Fruit fly (Drosophila melanogaster) whole organism, embryonic: ENCODE measurements around the gene CG17029.

Source experiments
- Atf3 ChIP-seq: fragments of 200-800 bp; sonication (Bioruptor generic); optimal IDR thresholded peaks from 3 replicates; lab custom pipeline; 2016; ENCODE audit warnings: missing biosample characterization, missing genetic modification characterization
- B-H1 ChIP-seq: fragments of 200-800 bp; sonication (Bioruptor generic); IDR thresholded peaks from 3 replicates; pipeline ENCODE4 v1.3.6; 2022; ENCODE audit warnings: missing biosample characterization, missing genetic modification characterization
- CG10654 ChIP-seq: fragments of 200-800 bp; sonication (Bioruptor generic); optimal IDR thresholded peaks from 2 replicates; lab custom pipeline; 2016; ENCODE audit warnings: missing biosample characterization, missing genetic modification characterization
- CG11085 ChIP-seq: fragments of 200-800 bp; sonication (Bioruptor generic); IDR thresholded peaks from 2 replicates; pipeline ENCODE4 v1.3.6; 2022; ENCODE audit warnings: missing biosample characterization, missing genetic modification characterization
- CG11723 ChIP-seq: fragments of 200-800 bp; sonication (Bioruptor generic); optimal IDR thresholded peaks from 2 replicates; lab custom pipeline; 2017; ENCODE audit warnings: missing biosample characterization, mild to moderate bottlenecking, missing genetic modification characterization
- CG12071 ChIP-seq: fragments of 200-800 bp; sonication (Bioruptor generic); optimal IDR thresholded peaks from 3 replicates; lab custom pipeline; 2018; ENCODE audit warnings: missing biosample characterization, mild to moderate bottlenecking, missing genetic modification characterization
- CG12744 ChIP-seq: fragments of 200-800 bp; sonication (Bioruptor generic); optimal IDR thresholded peaks from 2 replicates; lab custom pipeline; 2016; ENCODE audit warnings: missing biosample characterization, missing genetic modification characterization
- CG15696 ChIP-seq: fragments of 200-800 bp; sonication (Bioruptor generic); optimal IDR thresholded peaks from 2 replicates; lab custom pipeline; 2019; ENCODE audit warnings: missing biosample characterization, mild to moderate bottlenecking, missing genetic modification characterization, moderate library complexity
- CG1603 ChIP-seq: fragments of 200-800 bp; sonication (Bioruptor generic); optimal IDR thresholded peaks from 2 replicates; lab custom pipeline; 2019; ENCODE audit warnings: missing biosample characterization, mild to moderate bottlenecking, missing genetic modification characterization, moderate library complexity
- CG16779 ChIP-seq: fragments of 200-800 bp; sonication (Bioruptor generic); IDR thresholded peaks from 2 replicates; pipeline ENCODE4 v1.3.6; 2022; ENCODE audit warnings: missing biosample characterization, missing genetic modification characterization
- CG16863 ChIP-seq: fragments of 200-800 bp; sonication (Bioruptor generic); optimal IDR thresholded peaks from 3 replicates; lab custom pipeline; 2016; ENCODE audit warnings: missing biosample characterization, missing genetic modification characterization
- CG17385 ChIP-seq: fragments of 200-800 bp; sonication (Bioruptor generic); optimal IDR thresholded peaks from 3 replicates; lab custom pipeline; 2018; ENCODE audit warnings: missing biosample characterization, mild to moderate bottlenecking, missing genetic modification characterization
- CG18476 ChIP-seq: fragments of 200-800 bp; sonication (Bioruptor generic); optimal IDR thresholded peaks from 2 replicates; lab custom pipeline; 2016; ENCODE audit warnings: missing biosample characterization, mild to moderate bottlenecking, missing genetic modification characterization
- CG2120 ChIP-seq: fragments of 200-800 bp; sonication (Bioruptor generic); optimal IDR thresholded peaks from 3 replicates; lab custom pipeline; 2016; ENCODE audit warnings: missing biosample characterization, missing genetic modification characterization
- CG2202 ChIP-seq: fragments of 200-800 bp; sonication (Bioruptor generic); optimal IDR thresholded peaks from 2 replicates; lab custom pipeline; 2018; ENCODE audit warnings: missing biosample characterization, mild to moderate bottlenecking, missing genetic modification characterization
- CG3065 ChIP-seq: fragments of 200-800 bp; sonication (Bioruptor generic); optimal IDR thresholded peaks from 2 replicates; lab custom pipeline; 2016; ENCODE audit warnings: missing biosample characterization, missing genetic modification characterization
- CG33557 ChIP-seq: fragments of 200-800 bp; sonication (Bioruptor generic); optimal IDR thresholded peaks from 2 replicates; lab custom pipeline; 2019; ENCODE audit warnings: missing biosample characterization, mild to moderate bottlenecking, missing genetic modification characterization, moderate library complexity
- CG34422 ChIP-seq: fragments of 200-800 bp; sonication (Bioruptor generic); IDR thresholded peaks from 3 replicates; pipeline ENCODE4 v1.3.6; 2022; ENCODE audit warnings: missing biosample characterization, missing genetic modification characterization
- CG7928 ChIP-seq: fragments of 200-800 bp; sonication (Bioruptor generic); optimal IDR thresholded peaks from 2 replicates; lab custom pipeline; 2017; ENCODE audit warnings: missing biosample characterization, mild to moderate bottlenecking, missing genetic modification characterization
- CG8478 ChIP-seq: fragments of >200 bp; optimal IDR thresholded peaks from 2 replicates; lab custom pipeline; 2018
- Dbx ChIP-seq: fragments of 200-800 bp; sonication (Bioruptor generic); IDR thresholded peaks from 3 replicates; pipeline ENCODE4 v1.3.6; 2022; ENCODE audit warnings: missing biosample characterization, missing genetic modification characterization
- Doc2 ChIP-seq: fragments of 200-800 bp; sonication (Bioruptor generic); IDR thresholded peaks from 2 replicates; pipeline ENCODE4 v1.3.6; 2022; ENCODE audit warnings: missing biosample characterization, missing genetic modification characterization
- Drgx ChIP-seq: fragments of 200-800 bp; sonication (Bioruptor generic); IDR thresholded peaks from 2 replicates; pipeline ENCODE4 v1.3.6; 2022; ENCODE audit warnings: missing biosample characterization, missing genetic modification characterization
- HHEX ChIP-seq: fragments of 200-800 bp; sonication (Bioruptor generic); optimal IDR thresholded peaks from 3 replicates; lab custom pipeline; 2017; ENCODE audit warnings: missing biosample characterization, mild to moderate bottlenecking, missing genetic modification characterization, missing genetic modification reagents
- Hey ChIP-seq: fragments of 200-800 bp; sonication (Bioruptor generic); optimal IDR thresholded peaks from 3 replicates; lab custom pipeline; 2018; ENCODE audit warnings: missing biosample characterization, mild to moderate bottlenecking, missing genetic modification characterization
- Jarid2 ChIP-seq: fragments of 200-800 bp; sonication (Bioruptor generic); optimal IDR thresholded peaks from 3 replicates; lab custom pipeline; 2017; ENCODE audit warnings: mild to moderate bottlenecking, missing biosample characterization, missing genetic modification reagents, missing genetic modification characterization
- NC2α ChIP-seq: fragments of 200-800 bp; sonication (Bioruptor generic); optimal IDR thresholded peaks from 2 replicates; lab custom pipeline; 2016; ENCODE audit warnings: missing biosample characterization, missing genetic modification characterization
- NC2β ChIP-seq: fragments of 200-800 bp; sonication (Bioruptor generic); optimal IDR thresholded peaks from 2 replicates; lab custom pipeline; 2016; ENCODE audit warnings: missing biosample characterization, missing genetic modification characterization
- Nf-YB ChIP-seq: fragments of 200-800 bp; sonication (Bioruptor generic); optimal IDR thresholded peaks from 3 replicates; lab custom pipeline; 2019; ENCODE audit warnings: missing biosample characterization, mild to moderate bottlenecking, missing genetic modification characterization, moderate library complexity
- Oli ChIP-seq: fragments of 200-800 bp; sonication (Bioruptor generic); optimal IDR thresholded peaks from 2 replicates; lab custom pipeline; 2018; ENCODE audit warnings: missing biosample characterization, mild to moderate bottlenecking, missing genetic modification characterization, moderate library complexity
- Poxn ChIP-seq: fragments of 200-800 bp; sonication (Bioruptor generic); IDR thresholded peaks from 2 replicates; pipeline ENCODE4 v1.3.6; 2022; ENCODE audit warnings: missing biosample characterization, missing genetic modification characterization
- Rx ChIP-seq: fragments of 200-800 bp; sonication (Bioruptor generic); IDR thresholded peaks from 2 replicates; pipeline ENCODE4 v1.3.6; 2022; ENCODE audit warnings: missing biosample characterization, missing genetic modification characterization
- Six4 ChIP-seq: fragments of 200-800 bp; sonication (Bioruptor generic); optimal IDR thresholded peaks from 2 replicates; lab custom pipeline; 2016; ENCODE audit warnings: missing biosample characterization, missing genetic modification characterization
- ab ChIP-seq: fragments of 200-800 bp; sonication (Bioruptor generic); optimal IDR thresholded peaks from 2 replicates; lab custom pipeline; 2016; ENCODE audit warnings: missing biosample characterization, missing genetic modification characterization
- al ChIP-seq: fragments of 200-800 bp; sonication (Bioruptor generic); IDR thresholded peaks from 2 replicates; pipeline ENCODE4 v1.3.6; 2022; ENCODE audit warnings: missing biosample characterization, missing genetic modification characterization
- ato ChIP-seq: fragments of 200-800 bp; sonication (Bioruptor generic); IDR thresholded peaks from 2 replicates; pipeline ENCODE4 v1.3.6; 2022; ENCODE audit warnings: missing biosample characterization, missing genetic modification characterization; ENCODE audit not compliant: partially characterized antibody
- emc ChIP-seq: fragments of 200-800 bp; sonication (Bioruptor generic); optimal IDR thresholded peaks from 2 replicates; lab custom pipeline; 2016; ENCODE audit warnings: missing biosample characterization, missing genetic modification characterization
- inv ChIP-seq: fragments of 200-800 bp; sonication (Bioruptor generic); IDR thresholded peaks from 2 replicates; pipeline ENCODE4 v1.3.6; 2022; ENCODE audit warnings: missing biosample characterization, missing genetic modification characterization; ENCODE audit not compliant: partially characterized antibody
- jing ChIP-seq: fragments of 200-800 bp; sonication (Bioruptor generic); optimal IDR thresholded peaks from 2 replicates; lab custom pipeline; 2018; ENCODE audit warnings: missing biosample characterization, mild to moderate bottlenecking, missing genetic modification characterization
- kay ChIP-seq: fragments of 200-800 bp; sonication (Bioruptor generic); optimal IDR thresholded peaks from 2 replicates; lab custom pipeline; 2016; ENCODE audit warnings: missing biosample characterization, missing genetic modification characterization
- kni ChIP-seq: fragments of 200-800 bp; sonication (Bioruptor generic); optimal IDR thresholded peaks from 3 replicates; lab custom pipeline; 2017; ENCODE audit warnings: mild to moderate bottlenecking, missing biosample characterization, missing genetic modification reagents, missing genetic modification characterization
- knrl ChIP-seq: fragments of 200-800 bp; sonication (Bioruptor generic); IDR thresholded peaks from 3 replicates; pipeline ENCODE4 v1.3.6; 2022; ENCODE audit warnings: missing biosample characterization, missing genetic modification characterization; ENCODE audit not compliant: partially characterized antibody
- luna ChIP-seq: fragments of 200-800 bp; sonication (Bioruptor generic); optimal IDR thresholded peaks from 2 replicates; lab custom pipeline; 2016; ENCODE audit warnings: missing biosample characterization, missing genetic modification characterization
- nerfin-1 ChIP-seq: fragments of 200-800 bp; sonication (Bioruptor generic); optimal IDR thresholded peaks from 3 replicates; lab custom pipeline; 2019; ENCODE audit warnings: missing biosample characterization, mild to moderate bottlenecking, missing genetic modification characterization, moderate library complexity
- otp ChIP-seq: fragments of 200-800 bp; sonication (Bioruptor generic); IDR thresholded peaks from 3 replicates; pipeline ENCODE4, ENCODE4 v1.3.6; 2022; ENCODE audit warnings: missing biosample characterization, missing genetic modification characterization
- peb ChIP-seq: fragments of 200-800 bp; sonication (Bioruptor generic); IDR thresholded peaks from 2 replicates; pipeline ENCODE4 v1.3.6; 2022; ENCODE audit warnings: missing biosample characterization, missing genetic modification characterization
- schlank ChIP-seq: fragments of 200-800 bp; sonication (Bioruptor generic); optimal IDR thresholded peaks from 2 replicates; lab custom pipeline; 2018; ENCODE audit warnings: missing biosample characterization, mild to moderate bottlenecking, missing genetic modification characterization
- seq ChIP-seq: fragments of 200-800 bp; sonication (Bioruptor generic); IDR thresholded peaks from 2 replicates; pipeline ENCODE4 v1.3.6; 2022; ENCODE audit warnings: missing biosample characterization, missing genetic modification characterization
- sna ChIP-seq: fragments of 200-800 bp; sonication (Bioruptor generic); IDR thresholded peaks from 2 replicates; pipeline ENCODE4 v1.3.6; 2022; ENCODE audit warnings: missing biosample characterization, missing genetic modification characterization; ENCODE audit not compliant: partially characterized antibody
- sr ChIP-seq: fragments of 200-800 bp; sonication (Bioruptor generic); IDR thresholded peaks from 3 replicates; pipeline ENCODE4 v1.3.6; 2022; ENCODE audit warnings: missing biosample characterization, missing genetic modification characterization
- tx ChIP-seq: fragments of 200-800 bp; sonication (Bioruptor generic); optimal IDR thresholded peaks from 2 replicates; lab custom pipeline; 2016; ENCODE audit warnings: missing biosample characterization, missing genetic modification characterization

CG17029 gene

DNA sequence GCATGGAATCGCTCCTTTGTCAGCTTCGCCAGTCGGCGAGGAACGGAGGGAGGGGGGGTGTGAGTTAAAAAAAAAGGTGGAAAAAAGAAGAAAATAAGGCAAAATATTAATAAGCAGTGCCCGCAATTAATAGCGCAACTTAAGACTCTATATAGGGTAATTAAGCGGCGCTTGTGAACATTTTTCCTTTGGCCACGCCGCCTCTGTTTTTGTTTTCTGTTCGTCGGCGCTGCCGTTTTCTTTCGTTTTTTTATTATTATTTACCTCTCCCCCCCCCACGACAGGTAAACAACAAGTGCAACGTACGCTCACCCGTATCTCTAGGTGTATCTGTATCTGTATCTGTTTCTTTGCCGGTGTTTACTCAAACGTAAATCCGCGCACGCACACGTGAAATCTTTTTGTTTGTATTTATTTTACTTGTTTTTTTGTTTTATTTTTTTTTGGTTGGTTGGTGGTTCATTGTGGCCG lies 50.5 kb downstream of the CG17029 start (continued):
- TF ChIP-seq CG15696 (tag; lab: Kevin White, UChicago): peak; percentile 74
- TF ChIP-seq CG16863 (GFP tag; lab: Kevin White, UChicago): peak; percentile 1
- TF ChIP-seq Six4 (GFP tag; lab: Kevin White, UChicago): no peak
- no peak for TF ChIP-seq kay (GFP tag; lab: Kevin White, UChicago)
- TF ChIP-seq knrl (GFP tag; lab: Robert Waterston, UW): no peak
- TF ChIP-seq jing: no peak
- TF ChIP-seq Drgx (GFP tag; lab: Robert Waterston, UW): peak; percentile 90
- TF ChIP-seq Oli (tag; lab: Kevin White, UChicago): no peak
- no peak for TF ChIP-seq CG18476 (GFP tag; lab: Kevin White, UChicago)
- peak; percentile 53 for TF ChIP-seq CG33557 (GFP tag; lab: Kevin White, UChicago)
- TF ChIP-seq NC2α: peak; percentile 14
- TF ChIP-seq CG17385: peak; percentile 16
- peak; percentile 12; the same call in 1 of the 3 replicates for TF ChIP-seq B-H1 (GFP tag; lab: Robert Waterston, UW)
- TF ChIP-seq CG2120: peak; percentile 44
- TF ChIP-seq CG7928 (GFP tag; lab: Kevin White, UChicago): no peak
- TF ChIP-seq CG10654 (GFP tag; lab: Kevin White, UChicago): no peak
- peak; percentile 18 for TF ChIP-seq nerfin-1 (tag; lab: Kevin White, UChicago)
- no peak for TF ChIP-seq CG12744 (GFP tag; lab: Kevin White, UChicago)
- TF ChIP-seq ato (GFP tag; lab: Robert Waterston, UW): no peak
- no peak for TF ChIP-seq CG1603 (tag; lab: Kevin White, UChicago)
- TF ChIP-seq CG12071 (GFP tag; lab: Kevin White, UChicago): peak; percentile 51
- TF ChIP-seq CG34422 (GFP tag; lab: Robert Waterston, UW): no peak
- no peak for TF ChIP-seq sna
- no peak for TF ChIP-seq seq
- peak; percentile 46 for TF ChIP-seq Jarid2 (GFP tag; lab: Kevin White, UChicago)
- peak; percentile 21; the same call in 1 of the 2 replicates for TF ChIP-seq al (GFP tag; lab: Robert Waterston, UW)
- TF ChIP-seq CG11085 (GFP tag; lab: Robert Waterston, UW): no peak
- TF ChIP-seq luna (GFP tag; lab: Kevin White, UChicago): no peak
- peak; percentile 62 for TF ChIP-seq HHEX (GFP tag; lab: Kevin White, UChicago)
- peak; percentile 27 for TF ChIP-seq CG11723 (GFP tag; lab: Kevin White, UChicago)
- no peak for TF ChIP-seq Rx (GFP tag; lab: Robert Waterston, UW)
- no peak for TF ChIP-seq CG3065
- 0 out of 2 replicates have a peak, but pooled peaks have one; percentile 24 for TF ChIP-seq peb (GFP tag; lab: Robert Waterston, UW)
- no peak for TF ChIP-seq Hey (tag; lab: Kevin White, UChicago)
- no peak for TF ChIP-seq Doc2 (GFP tag; lab: Robert Waterston, UW)
- no peak for TF ChIP-seq CG16779
- no peak for TF ChIP-seq ab (GFP tag; lab: Kevin White, UChicago)
- TF ChIP-seq emc (GFP tag; lab: Kevin White, UChicago): no peak
- TF ChIP-seq CG8478 (lab: Kevin White, UChicago): no peak
- TF ChIP-seq inv: no peak
- TF ChIP-seq tx (GFP tag; lab: Kevin White, UChicago): no peak
- TF ChIP-seq Dbx (GFP tag; lab: Robert Waterston, UW): peak; percentile 33; the same call in 1 of the 3 replicates
- no peak for TF ChIP-seq Poxn
- no peak for TF ChIP-seq NC2β (GFP tag; lab: Kevin White, UChicago)
- peak; percentile 47 for TF ChIP-seq Nf-YB (GFP tag; lab: Kevin White, UChicago)
- no peak for TF ChIP-seq schlank (tag; lab: Kevin White, UChicago)
- TF ChIP-seq CG2202: peak; percentile 69
- TF ChIP-seq Atf3 (GFP tag; lab: Kevin White, UChicago): no peak
- TF ChIP-seq kni (GFP tag; lab: Kevin White, UChicago): peak; percentile 87
- 0 out of 3 replicates have a peak, but pooled peaks have one; percentile 31 for TF ChIP-seq sr (GFP tag; lab: Robert Waterston, UW)
- 0 out of 3 replicates have a peak, but pooled peaks have one; percentile 11 for TF ChIP-seq otp
